Fruit fly (Drosophila melanogaster): ENCODE measurements around the gene tio.
A peak's percentile ranks its signal among the peaks of the same experiment; 100 is the strongest.

The tio gene

DNA sequence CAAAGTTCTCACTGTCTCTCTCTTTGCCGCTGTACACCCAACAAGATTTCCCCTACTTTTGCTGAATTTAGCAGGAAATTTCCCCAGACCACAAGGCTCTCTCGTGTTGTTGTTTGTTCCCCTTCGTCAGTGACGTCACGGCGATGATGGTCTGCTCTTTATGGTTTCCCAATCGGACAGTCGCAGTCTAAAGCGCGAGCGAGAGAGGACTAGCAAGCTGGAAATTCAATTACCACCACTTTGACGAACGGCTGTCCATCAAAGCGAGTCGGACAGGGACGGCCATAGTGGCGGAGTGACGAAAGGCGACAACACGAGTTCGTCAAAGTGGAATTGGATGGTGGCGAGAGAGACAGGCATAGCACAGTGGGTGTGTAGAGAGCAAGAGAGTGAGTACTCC lies 5.4 kb downstream of the tio start (continued):
- TF ChIP-seq Bgb (GFP tag; IDR thresholded peaks at IDR 0.05; ENCODE audit: partially characterized antibody) (peak; percentile 79), Jarid2 (GFP tag; optimal IDR thresholded peaks at IDR 0.05) (peak; percentile 77), CG4282 (GFP tag; optimal IDR thresholded peaks at IDR 0.05) (no peak), Dll (GFP tag; IDR thresholded peaks at IDR 0.05; ENCODE audit: partially characterized antibody) (peak; percentile 48; the same call in 2 of the 4 replicates), GATAe (GFP tag; conservative IDR thresholded peaks at IDR 0.05) (0 out of 2 replicates have a peak, but pooled peaks have one; percentile 11), CG10543 (GFP tag; optimal IDR thresholded peaks at IDR 0.05) (peak; percentile 47), CG15514 (GFP tag; optimal IDR thresholded peaks at IDR 0.05) (no peak), Dbx (GFP tag; IDR thresholded peaks at IDR 0.05) (peak; percentile 57; the same call in 1 of the 3 replicates), Hsf (GFP tag; optimal IDR thresholded peaks at IDR 0.05) (no peak), CG11695 (GFP tag; IDR thresholded peaks at IDR 0.05) (0 out of 3 replicates have a peak, but pooled peaks have one; percentile 33), CG43689 (GFP tag; IDR thresholded peaks at IDR 0.05) (no peak), ci (GFP tag; IDR thresholded peaks at IDR 0.05) (no peak), corto (GFP tag; optimal IDR thresholded peaks at IDR 0.05) (no peak), yki (optimal IDR thresholded peaks at IDR 0.05) (no peak), pros (GFP tag; optimal IDR thresholded peaks at IDR 0.05) (peak; percentile 52), pnt (GFP tag; optimal IDR thresholded peaks at IDR 0.05) (no peak), CG5180 (GFP tag; optimal IDR thresholded peaks at IDR 0.05) (no peak), wor (GFP tag; IDR thresholded peaks at IDR 0.05) (no peak), CG8290 (GFP tag; optimal IDR thresholded peaks at IDR 0.05) (peak; percentile 68), CG8290 (tag; optimal IDR thresholded peaks at IDR 0.05) (peak in 1 of 2 experiments; percentile 66), Camta (GFP tag; optimal IDR thresholded peaks at IDR 0.05) (no peak), Dip2 (GFP tag; IDR thresholded peaks at IDR 0.05) (no peak), CG13775 (GFP tag; optimal IDR thresholded peaks at IDR 0.05) (no peak), sisA (GFP tag; IDR thresholded peaks at IDR 0.05) (no peak), CG17328 (GFP tag; IDR thresholded peaks at IDR 0.05) (no peak), da (GFP tag; optimal IDR thresholded peaks at IDR 0.05) (no peak), CG18619 (GFP tag; optimal IDR thresholded peaks at IDR 0.05) (no peak), tna (GFP tag; IDR thresholded peaks at IDR 0.05; ENCODE audit: partially characterized antibody) (peak; percentile 81), CG10959 (GFP tag; IDR thresholded peaks at IDR 0.05) (no peak), ase (GFP tag; IDR thresholded peaks at IDR 0.05) (no peak), CG7963 (GFP tag; IDR thresholded peaks at IDR 0.05; ENCODE audit: partially characterized antibody) (no peak), Lpt (GFP tag; optimal IDR thresholded peaks at IDR 0.05) (no peak), tin (GFP tag; optimal IDR thresholded peaks at IDR 0.05) (no peak), Oli (tag; optimal IDR thresholded peaks at IDR 0.05) (no peak), zf30C (GFP tag; optimal IDR thresholded peaks at IDR 0.05) (no peak), CG8924 (tag; optimal IDR thresholded peaks at IDR 0.05) (peak; percentile 52), sqz (GFP tag; optimal IDR thresholded peaks at IDR 0.05) (no peak), CG10274 (GFP tag; optimal IDR thresholded peaks at IDR 0.05) (no peak), CG16779 (GFP tag; IDR thresholded peaks at IDR 0.05) (no peak), Sin3A (optimal IDR thresholded peaks at IDR 0.05) (no peak), so (GFP tag; IDR thresholded peaks at IDR 0.05) (no peak), Bdp1 (GFP tag; optimal IDR thresholded peaks at IDR 0.05) (no peak), NfI (GFP tag; optimal IDR thresholded peaks at IDR 0.05) (no peak), tgo (GFP tag; IDR thresholded peaks at IDR 0.05) (no peak; the same call in 2 of the 3 replicates), chn (GFP tag; optimal IDR thresholded peaks at IDR 0.05) (peak; percentile 50), bsh (GFP tag; optimal IDR thresholded peaks at IDR 0.05) (no peak), gt (GFP tag; IDR thresholded peaks at IDR 0.05) (no peak), CG34422 (GFP tag; IDR thresholded peaks at IDR 0.05) (no peak), seq (GFP tag; IDR thresholded peaks at IDR 0.05) (peak; percentile 83), CoRest (tag; optimal IDR thresholded peaks at IDR 0.05) (peak; percentile 80), CG9609 (GFP tag; optimal IDR thresholded peaks at IDR 0.05) (no peak), Taf1 (GFP tag; IDR thresholded peaks at IDR 0.05) (no peak), CG11093 (GFP tag; IDR thresholded peaks at IDR 0.05) (no peak)

Measured in whole organism, embryonic.